Worm (Caenorhabditis elegans): ENCODE data around the gene fbxb-47.
A peak's percentile ranks its signal among the peaks of the same experiment; 100 is the strongest.

fbxb-47 gene

ce11 chrII:1695861-1696260 is 7.4 kb downstream of the fbxb-47 start, which contains the start of gene F58E1.13:
Gene F58E1.13, minus strand, starts transcription at chrII:1695872.
- TF ChIP-seq ceh-100 (GFP tag; IDR thresholded peaks at IDR 0.05) (no peak), aptf-2 (GFP tag; conservative IDR thresholded peaks at IDR 0.05) (peak; percentile 90), efl-1 (GFP tag; optimal IDR thresholded peaks at IDR 0.05) (peak; percentile 5)

- TF ChIP-seq mel-28 (tag; optimal IDR thresholded peaks at IDR 0.05; ENCODE audit: borderline replicate concordance) (no peak), akir-1 (GFP tag; optimal IDR thresholded peaks at IDR 0.05) (no peak), nfya-2 (GFP tag; IDR thresholded peaks at IDR 0.05) (no peak), cebp-2 (GFP tag; IDR thresholded peaks at IDR 0.05) (no peak), ceh-58 (GFP tag; IDR thresholded peaks at IDR 0.05) (no peak), Y67H2A.10 (GFP tag; conservative IDR thresholded peaks at IDR 0.05) (no peak), lsy-27 (tag; optimal IDR thresholded peaks at IDR 0.05; ENCODE audit: borderline replicate concordance, insufficient read depth) (no peak), unc-62 (GFP tag; optimal IDR thresholded peaks at IDR 0.05) (no peak), madf-3 (GFP tag; IDR thresholded peaks at IDR 0.05) (no peak), nfyb-1 (GFP tag; IDR thresholded peaks at IDR 0.05) (no peak), tbx-9 (tag; optimal IDR thresholded peaks at IDR 0.05; ENCODE audit: borderline replicate concordance) (no peak), F37B4.10 (GFP tag; IDR thresholded peaks at IDR 0.05) (no peak)
Measured at ce11 chrII:1694530-1694929, 8.7 kb downstream of the fbxb-47 start, which contains the start of gene fbxc-26. Gene fbxc-26, minus strand, starts transcription at chrII:1694630.

- TF ChIP-seq zfh-2 (GFP tag; conservative IDR thresholded peaks at IDR 0.05), result no peak
- TF ChIP-seq D2030.7 (GFP tag; IDR thresholded peaks at IDR 0.05), result no peak
- TF ChIP-seq madf-8 (GFP tag; conservative IDR thresholded peaks at IDR 0.05), result no peak
- no peak for TF ChIP-seq efl-1 (GFP tag; optimal IDR thresholded peaks at IDR 0.05)
- TF ChIP-seq F23B12.7 (tag; optimal IDR thresholded peaks at IDR 0.05; ENCODE audit: insufficient read depth), result no peak
- no peak for TF ChIP-seq F52B5.7 (tag; optimal IDR thresholded peaks at IDR 0.05)
- no peak for TF ChIP-seq pha-4 (tag; optimal IDR thresholded peaks at IDR 0.05)
- no peak for TF ChIP-seq Y53F4B.3 (GFP tag; IDR thresholded peaks at IDR 0.05)
- TF ChIP-seq bed-1 (GFP tag; IDR thresholded peaks at IDR 0.05), result no peak
- TF ChIP-seq ztf-3 (GFP tag; optimal IDR thresholded peaks at IDR 0.05), result no peak
- no peak for TF ChIP-seq F57A8.1 (GFP tag; optimal IDR thresholded peaks at IDR 0.05)
- TF ChIP-seq madf-10 (tag; optimal IDR thresholded peaks at IDR 0.05), result no peak
Measured at ce11 chrII:1692827-1693226, 10.4 kb downstream of the fbxb-47 start, which contains the start of gene fbxc-21. Gene fbxc-21, minus strand, starts transcription at chrII:1692927.

- no peak for TF ChIP-seq sea-2 (GFP tag; IDR thresholded peaks at IDR 0.05)
- TF ChIP-seq gei-17 (GFP tag; optimal IDR thresholded peaks at IDR 0.05), result no peak
- no peak for TF ChIP-seq ceh-91 (GFP tag; IDR thresholded peaks at IDR 0.05)
- no peak for TF ChIP-seq F10E7.11 (tag; optimal IDR thresholded peaks at IDR 0.05)
- no peak for TF ChIP-seq lag-1 (GFP tag; IDR thresholded peaks at IDR 0.05)
- TF ChIP-seq T07F8.4 (tag; optimal IDR thresholded peaks at IDR 0.05), result no peak
- TF ChIP-seq egl-44 (GFP tag; IDR thresholded peaks at IDR 0.05), result no peak
- no peak for TF ChIP-seq ztf-28 (GFP tag; IDR thresholded peaks at IDR 0.05)
- no peak for TF ChIP-seq somi-1 (GFP tag; optimal IDR thresholded peaks at IDR 0.05)
- no peak for TF ChIP-seq ets-4 (GFP tag; optimal IDR thresholded peaks at IDR 0.05)
- no peak for TF ChIP-seq lir-1 (GFP tag; conservative IDR thresholded peaks at IDR 0.05)
- TF ChIP-seq ccch-3 (GFP tag; optimal IDR thresholded peaks at IDR 0.05), result no peak
- TF ChIP-seq lin-26 (GFP tag; IDR thresholded peaks at IDR 0.05), result no peak
- TF ChIP-seq nhr-90 (tag; optimal IDR thresholded peaks at IDR 0.05), result no peak
- no peak for TF ChIP-seq F52B5.7 (tag; optimal IDR thresholded peaks at IDR 0.05)
- TF ChIP-seq mxl-1 (tag; optimal IDR thresholded peaks at IDR 0.05), result no peak
- no peak for TF ChIP-seq zim-3 (tag; optimal IDR thresholded peaks at IDR 0.05)
- no peak for TF ChIP-seq Y95B8A.8 (GFP tag; IDR thresholded peaks at IDR 0.05)
- no peak for TF ChIP-seq pha-4 (tag; optimal IDR thresholded peaks at IDR 0.05)
Measured at ce11 chrII:1691011-1691410, 12.3 kb downstream of the fbxb-47 start, which contains the start of gene fbxc-22. Gene fbxc-22, minus strand, starts transcription at chrII:1691111.
